Worm (Caenorhabditis elegans): ENCODE results near the gene spe-41.

DNA sequence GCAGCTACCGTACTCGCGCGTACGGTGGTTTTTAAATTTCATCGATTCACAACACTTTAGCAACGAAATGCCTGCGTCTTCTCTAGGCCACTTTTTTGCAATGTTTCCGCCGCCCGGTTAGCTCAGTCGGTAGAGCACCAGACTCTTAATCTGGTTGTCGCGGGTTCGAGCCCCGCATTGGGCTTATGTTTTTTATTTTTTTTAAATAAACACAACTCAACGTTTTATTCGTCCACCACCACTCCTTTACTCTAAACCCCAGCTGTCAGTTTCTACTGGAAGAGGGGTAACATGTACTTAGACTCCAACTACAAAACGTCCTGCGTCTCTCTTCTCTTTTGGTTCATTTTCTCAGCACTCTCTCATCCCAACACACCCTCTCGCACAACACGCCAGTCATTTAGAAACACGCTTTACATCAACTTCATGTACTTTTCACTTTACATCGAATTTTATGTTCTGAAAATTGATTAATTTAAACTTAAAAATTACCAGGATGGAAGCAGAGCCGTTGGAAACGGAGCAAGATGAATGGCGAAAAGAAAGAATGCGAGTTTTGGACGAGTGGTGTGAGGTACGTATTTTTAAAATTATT, 54.5 kb downstream of the spe-41 start, which contains the start of the genes elmd-1 and hecw-1:
- TF ChIP-seq unc-62 (GFP tag; optimal IDR thresholded peaks at IDR 0.05) (peak; percentile 48), mep-1 (tag; optimal IDR thresholded peaks at IDR 0.05) (no peak), elt-1 (tag; optimal IDR thresholded peaks at IDR 0.05; ENCODE audit: borderline replicate concordance, insufficient read depth) (no peak), blmp-1 (tag; optimal IDR thresholded peaks at IDR 0.05) (no peak), ztf-11 (tag; optimal IDR thresholded peaks at IDR 0.05) (no peak), unc-39 (tag; optimal IDR thresholded peaks at IDR 0.05) (no peak), lin-13 (tag; optimal IDR thresholded peaks at IDR 0.05) (no peak), sptf-1 (tag; optimal IDR thresholded peaks at IDR 0.05) (peak; percentile 13), snpc-4 (tag; optimal IDR thresholded peaks at IDR 0.05) (no peak), nhr-76 (tag; optimal IDR thresholded peaks at IDR 0.05) (no peak), pha-4 (tag; optimal IDR thresholded peaks at IDR 0.05) (no peak), sem-2 (GFP tag; optimal IDR thresholded peaks at IDR 0.05) (peak; percentile 39), lsy-2 (tag; optimal IDR thresholded peaks at IDR 0.05) (no peak)
